Fruit fly (Drosophila melanogaster) whole organism, embryonic: ENCODE data around the gene ninaE.
A peak's percentile ranks its signal among the peaks of the same experiment; 100 is the strongest.

Experiments used
- Abd-B ChIP-seq: fragments of 200-800 bp; sonication (Bioruptor generic); optimal IDR thresholded peaks from 2 replicates; lab custom pipeline; 2018; ENCODE audit warnings: missing biosample characterization, mild to moderate bottlenecking, missing genetic modification characterization, moderate library complexity
- Bdp1 ChIP-seq: fragments of 200-800 bp; sonication (Bioruptor generic); optimal IDR thresholded peaks from 3 replicates; lab custom pipeline; 2016; ENCODE audit warnings: missing biosample characterization, missing genetic modification characterization
- CG10274 ChIP-seq: fragments of 200-800 bp; sonication (Bioruptor generic); optimal IDR thresholded peaks from 3 replicates; lab custom pipeline; 2017; ENCODE audit warnings: missing biosample characterization, mild to moderate bottlenecking, missing genetic modification characterization
- CG10979 ChIP-seq: fragments of 200-800 bp; sonication (Bioruptor generic); optimal IDR thresholded peaks from 2 replicates; lab custom pipeline; 2018; ENCODE audit warnings: missing biosample characterization, mild to moderate bottlenecking, missing genetic modification characterization, moderate library complexity
- CG11723 ChIP-seq: fragments of 200-800 bp; sonication (Bioruptor generic); optimal IDR thresholded peaks from 2 replicates; lab custom pipeline; 2017; ENCODE audit warnings: missing biosample characterization, mild to moderate bottlenecking, missing genetic modification characterization
- CG12942 ChIP-seq: fragments of 200-800 bp; sonication (Bioruptor generic); optimal IDR thresholded peaks from 3 replicates; lab custom pipeline; 2016; ENCODE audit warnings: missing biosample characterization, missing genetic modification characterization
- CG15011 ChIP-seq: fragments of 200-800 bp; sonication (Bioruptor generic); optimal IDR thresholded peaks from 3 replicates; lab custom pipeline; 2018; ENCODE audit warnings: missing biosample characterization, mild to moderate bottlenecking, missing genetic modification characterization
- CG16779 ChIP-seq: fragments of 200-800 bp; sonication (Bioruptor generic); IDR thresholded peaks from 2 replicates; pipeline ENCODE4 v1.3.6; 2022; ENCODE audit warnings: missing biosample characterization, missing genetic modification characterization
- CG17359 ChIP-seq: fragments of 200-800 bp; sonication (Bioruptor generic); optimal IDR thresholded peaks from 3 replicates; lab custom pipeline; 2018; ENCODE audit warnings: missing biosample characterization, mild to moderate bottlenecking, missing genetic modification characterization, moderate library complexity
- CG17361 ChIP-seq: fragments of 200-800 bp; sonication (Bioruptor generic); IDR thresholded peaks from 3 replicates; pipeline ENCODE4 v1.3.6; 2022; ENCODE audit warnings: missing biosample characterization, missing genetic modification characterization
- CG1832 ChIP-seq: fragments of 200-800 bp; sonication (Bioruptor generic); optimal IDR thresholded peaks from 2 replicates; lab custom pipeline; 2017; ENCODE audit warnings: missing biosample characterization, mild to moderate bottlenecking, missing genetic modification characterization, inconsistent platforms
- CG18599 ChIP-seq: fragments of 200-800 bp; sonication (Bioruptor generic); optimal IDR thresholded peaks from 3 replicates; lab custom pipeline; 2017; ENCODE audit warnings: missing biosample characterization, missing genetic modification characterization, mild to moderate bottlenecking, moderate library complexity, missing genetic modification reagents
- CG2120 ChIP-seq: fragments of 200-800 bp; sonication (Bioruptor generic); optimal IDR thresholded peaks from 3 replicates; lab custom pipeline; 2016; ENCODE audit warnings: missing biosample characterization, missing genetic modification characterization
- CG30431 ChIP-seq: fragments of 200-800 bp; sonication (Bioruptor generic); optimal IDR thresholded peaks from 2 replicates; lab custom pipeline; 2017; ENCODE audit warnings: missing biosample characterization, missing genetic modification characterization
- CG31365 ChIP-seq: fragments of 200-800 bp; sonication (Bioruptor generic); optimal IDR thresholded peaks from 2 replicates; lab custom pipeline; 2018; ENCODE audit warnings: missing biosample characterization, mild to moderate bottlenecking, missing genetic modification characterization
- CG3281 ChIP-seq: fragments of 200-800 bp; sonication (Bioruptor generic); optimal IDR thresholded peaks from 3 replicates; lab custom pipeline; 2017; ENCODE audit warnings: missing biosample characterization, mild to moderate bottlenecking, missing genetic modification characterization
- CG3407 ChIP-seq: fragments of 200-800 bp; sonication (Bioruptor generic); optimal IDR thresholded peaks from 2 replicates; lab custom pipeline; 2018; ENCODE audit warnings: missing biosample characterization, mild to moderate bottlenecking, missing genetic modification characterization
- CG34224 ChIP-seq: fragments of 200-800 bp; sonication (Bioruptor generic); IDR thresholded peaks from 3 replicates; pipeline ENCODE4 v1.3.6; 2022; ENCODE audit warnings: missing biosample characterization, missing genetic modification characterization; ENCODE audit not compliant: partially characterized antibody
- CG34422 ChIP-seq: fragments of 200-800 bp; sonication (Bioruptor generic); IDR thresholded peaks from 3 replicates; pipeline ENCODE4 v1.3.6; 2022; ENCODE audit warnings: missing biosample characterization, missing genetic modification characterization
- CG4360 ChIP-seq: fragments of 200-800 bp; sonication (Bioruptor generic); IDR thresholded peaks from 2 replicates; pipeline ENCODE4 v1.3.6; 2022; ENCODE audit warnings: missing biosample characterization, missing genetic modification characterization
- CG6654 ChIP-seq: fragments of 200-800 bp; sonication (Bioruptor generic); optimal IDR thresholded peaks from 2 replicates; lab custom pipeline; 2017; ENCODE audit warnings: missing biosample characterization, mild to moderate bottlenecking, missing genetic modification characterization
- CG6765 ChIP-seq: fragments of 200-800 bp; sonication (Bioruptor generic); optimal IDR thresholded peaks from 3 replicates; lab custom pipeline; 2017; ENCODE audit warnings: missing biosample characterization, mild to moderate bottlenecking, missing genetic modification characterization
- CG9727 ChIP-seq: fragments of 200-800 bp; sonication (Bioruptor generic); optimal IDR thresholded peaks from 3 replicates; lab custom pipeline; 2017; ENCODE audit warnings: missing biosample characterization, mild to moderate bottlenecking, missing genetic modification characterization
- Dip3 ChIP-seq: fragments of 200-800 bp; sonication (Bioruptor generic); optimal IDR thresholded peaks from 3 replicates; lab custom pipeline; 2016; ENCODE audit warnings: missing biosample characterization, missing genetic modification characterization
- Dp ChIP-seq: fragments of 200-800 bp; sonication (Bioruptor generic); optimal IDR thresholded peaks from 2 replicates; lab custom pipeline; 2018; ENCODE audit warnings: missing biosample characterization, mild to moderate bottlenecking, missing genetic modification characterization, moderate library complexity
- ERR ChIP-seq: fragments of 200-800 bp; sonication (Bioruptor generic); optimal IDR thresholded peaks from 2 replicates; lab custom pipeline; 2016; ENCODE audit warnings: missing biosample characterization, missing genetic modification characterization
- Ets65A ChIP-seq: fragments of 200-800 bp; sonication (Bioruptor generic); peaks from one replicate; lab custom pipeline; 2016; ENCODE audit warnings: missing biosample characterization, missing genetic modification characterization
- Gug ChIP-seq: fragments of 200-800 bp; sonication (Bioruptor generic); IDR thresholded peaks from 4 replicates; pipeline ENCODE4 v1.3.6; 2022; ENCODE audit warnings: missing biosample characterization, missing genetic modification characterization
- HLH54F ChIP-seq: fragments of 200-800 bp; sonication (Bioruptor generic); optimal IDR thresholded peaks from 3 replicates; lab custom pipeline; 2016; ENCODE audit warnings: missing biosample characterization, missing genetic modification characterization
- Mad ChIP-seq: fragments of 200-800 bp; sonication (Bioruptor generic); optimal IDR thresholded peaks from 2 replicates; lab custom pipeline; 2016; ENCODE audit warnings: missing biosample characterization, missing genetic modification characterization
- PHDP ChIP-seq: fragments of 200-800 bp; sonication (Bioruptor generic); optimal IDR thresholded peaks from 3 replicates; lab custom pipeline; 2018; ENCODE audit warnings: missing biosample characterization, mild to moderate bottlenecking, missing genetic modification characterization, moderate library complexity
- Sox100B ChIP-seq: fragments of 200-800 bp; sonication (Bioruptor generic); optimal IDR thresholded peaks from 3 replicates; lab custom pipeline; 2018; ENCODE audit warnings: missing biosample characterization, mild to moderate bottlenecking, missing genetic modification characterization
- Taf1 ChIP-seq: fragments of 200-800 bp; sonication (Bioruptor generic); IDR thresholded peaks from 2 replicates; pipeline ENCODE4 v1.3.6; 2022; ENCODE audit warnings: missing biosample characterization, missing genetic modification characterization
- amos ChIP-seq: fragments of 200-800 bp; sonication (Bioruptor generic); IDR thresholded peaks from 2 replicates; pipeline ENCODE4 v1.3.6; 2022; ENCODE audit warnings: missing biosample characterization, missing genetic modification characterization; ENCODE audit not compliant: partially characterized antibody
- az2 ChIP-seq: fragments of 200-800 bp; sonication (Bioruptor generic); optimal IDR thresholded peaks from 3 replicates; lab custom pipeline; 2016; ENCODE audit warnings: missing biosample characterization, missing genetic modification characterization
- cas ChIP-seq: fragments of 200-800 bp; sonication (Bioruptor generic); IDR thresholded peaks from 2 replicates; pipeline ENCODE4 v1.3.6; 2022; ENCODE audit warnings: missing biosample characterization, missing genetic modification characterization
- danr ChIP-seq: fragments of 200-800 bp; sonication (Bioruptor generic); IDR thresholded peaks from 2 replicates; pipeline ENCODE4 v1.3.6; 2022; ENCODE audit warnings: missing biosample characterization, missing genetic modification characterization
- exex ChIP-seq: fragments of 200-800 bp; sonication (Bioruptor generic); optimal IDR thresholded peaks from 4 replicates; lab custom pipeline; 2018; ENCODE audit warnings: missing biosample characterization, mild to moderate bottlenecking, missing genetic modification characterization, moderate library complexity
- fd102C ChIP-seq: fragments of 200-800 bp; sonication (Bioruptor generic); optimal IDR thresholded peaks from 2 replicates; lab custom pipeline; 2018; ENCODE audit warnings: missing biosample characterization, mild to moderate bottlenecking, missing genetic modification characterization, moderate library complexity
- ftz-f1 ChIP-seq: fragments of 200-800 bp; sonication (Bioruptor generic); optimal IDR thresholded peaks from 2 replicates; lab custom pipeline; 2016; ENCODE audit warnings: missing biosample characterization, missing genetic modification characterization
- fu2 ChIP-seq: fragments of 200-800 bp; sonication (Bioruptor generic); optimal IDR thresholded peaks from 2 replicates; lab custom pipeline; 2016; ENCODE audit warnings: missing biosample characterization, missing genetic modification characterization
- kah ChIP-seq: fragments of 200-800 bp; sonication (Bioruptor generic); optimal IDR thresholded peaks from 2 replicates; lab custom pipeline; 2018; ENCODE audit warnings: missing biosample characterization, mild to moderate bottlenecking, missing genetic modification characterization
- kay ChIP-seq: fragments of 200-800 bp; sonication (Bioruptor generic); optimal IDR thresholded peaks from 2 replicates; lab custom pipeline; 2016; ENCODE audit warnings: missing biosample characterization, missing genetic modification characterization
- klu ChIP-seq: fragments of 200-800 bp; sonication (Bioruptor generic); IDR thresholded peaks from 2 replicates; pipeline ENCODE4 v1.3.6; 2022; ENCODE audit warnings: missing biosample characterization, missing genetic modification characterization
- pb ChIP-seq: fragments of 200-800 bp; sonication (Bioruptor generic); optimal IDR thresholded peaks from 3 replicates; lab custom pipeline; 2016; ENCODE audit warnings: missing biosample characterization, missing genetic modification characterization
- pros ChIP-seq: fragments of 200-800 bp; sonication (Bioruptor generic); optimal IDR thresholded peaks from 3 replicates; lab custom pipeline; 2019; ENCODE audit warnings: missing biosample characterization, mild to moderate bottlenecking, missing genetic modification characterization, moderate library complexity
- schlank ChIP-seq: fragments of 200-800 bp; sonication (Bioruptor generic); optimal IDR thresholded peaks from 2 replicates; lab custom pipeline; 2018; ENCODE audit warnings: missing biosample characterization, mild to moderate bottlenecking, missing genetic modification characterization
- seq ChIP-seq: fragments of 200-800 bp; sonication (Bioruptor generic); IDR thresholded peaks from 2 replicates; pipeline ENCODE4 v1.3.6; 2022; ENCODE audit warnings: missing biosample characterization, missing genetic modification characterization
- sug ChIP-seq: fragments of 200-800 bp; optimal IDR thresholded peaks from 2 replicates; lab custom pipeline; 2019; ENCODE audit warnings: missing biosample characterization, mild to moderate bottlenecking, missing genetic modification characterization, moderate library complexity
- unc-4 ChIP-seq: fragments of 200-800 bp; sonication (Bioruptor generic); IDR thresholded peaks from 2 replicates; pipeline ENCODE4 v1.3.6; 2022; ENCODE audit warnings: missing biosample characterization, missing genetic modification characterization; ENCODE audit not compliant: partially characterized antibody
- wdn ChIP-seq: fragments of 200-800 bp; sonication (Bioruptor generic); IDR thresholded peaks from 2 replicates; pipeline ENCODE4 v1.3.6; 2022; ENCODE audit warnings: missing biosample characterization, missing genetic modification characterization

ninaE gene

DNA sequence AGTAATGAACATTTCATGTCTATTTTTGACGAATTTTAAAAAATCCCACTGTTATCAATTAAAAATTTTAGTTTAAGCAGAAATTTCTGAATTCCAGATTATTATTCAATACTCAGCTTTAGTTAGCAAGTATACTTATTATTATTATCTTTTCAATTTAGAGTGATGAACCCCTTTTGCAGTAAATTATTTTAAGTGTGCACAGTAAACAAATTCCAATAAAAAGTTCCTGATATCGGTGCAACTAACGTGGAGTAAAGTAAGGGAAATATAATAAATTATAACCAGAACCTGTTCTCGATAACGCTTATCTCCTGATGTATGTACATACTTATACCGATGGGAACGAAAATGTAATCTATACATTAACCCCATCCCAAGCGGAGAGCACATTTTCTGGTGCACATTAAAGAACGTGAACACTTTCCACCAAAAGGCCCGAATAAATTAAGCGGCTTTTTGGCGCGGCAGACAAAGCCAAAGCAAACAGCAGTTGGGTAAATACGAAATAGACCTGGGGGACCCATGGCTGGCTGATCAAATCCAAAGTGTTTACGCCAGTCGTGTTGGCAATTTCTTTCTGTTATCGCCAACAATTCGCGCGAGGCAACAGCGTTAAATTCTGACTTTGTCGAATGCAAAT lies 29.9 kb downstream of the ninaE start (continued):
- peak; percentile 0 for TF ChIP-seq PHDP (tag; lab: Kevin White, UChicago)
- TF ChIP-seq Ets65A (GFP tag; lab: Kevin White, UChicago): peak; percentile 83
- no peak for TF ChIP-seq Mad (GFP tag; lab: Kevin White, UChicago)
- no peak for TF ChIP-seq CG34224 (GFP tag; lab: Robert Waterston, UW)
- 0 out of 2 replicates have a peak, but pooled peaks have one; percentile 21 for TF ChIP-seq wdn (GFP tag; lab: Robert Waterston, UW)
- TF ChIP-seq CG6654 (GFP tag; lab: Kevin White, UChicago): no peak
- 0 out of 2 replicates have a peak, but pooled peaks have one; percentile 8 for TF ChIP-seq CG16779 (GFP tag; lab: Robert Waterston, UW)
- peak; percentile 75 for TF ChIP-seq exex (tag; lab: Kevin White, UChicago)
- no peak for TF ChIP-seq klu
- TF ChIP-seq CG30431 (GFP tag; lab: Kevin White, UChicago): no peak
- TF ChIP-seq HLH54F (GFP tag; lab: Kevin White, UChicago): no peak
- no peak for TF ChIP-seq CG4360
- no peak for TF ChIP-seq CG10979
- TF ChIP-seq ftz-f1 (GFP tag; lab: Kevin White, UChicago): no peak
- no peak for TF ChIP-seq Dp (GFP tag; lab: Kevin White, UChicago)
- no peak for TF ChIP-seq Abd-B (GFP tag; lab: Kevin White, UChicago)
- no peak for TF ChIP-seq Gug
- TF ChIP-seq Sox100B: no peak
- peak; percentile 16 for TF ChIP-seq CG6765
- TF ChIP-seq Dip3 (GFP tag; lab: Kevin White, UChicago): peak; percentile 49
- TF ChIP-seq Bdp1 (GFP tag; lab: Kevin White, UChicago): no peak
- TF ChIP-seq CG15011: peak; percentile 12
- no peak for TF ChIP-seq fd102C (GFP tag; lab: Kevin White, UChicago)
- TF ChIP-seq kah (GFP tag; lab: Kevin White, UChicago): no peak
- TF ChIP-seq sug: peak; percentile 37
- TF ChIP-seq pros (GFP tag; lab: Kevin White, UChicago): no peak
- TF ChIP-seq cas (GFP tag; lab: Robert Waterston, UW): no peak
- TF ChIP-seq danr: no peak
- TF ChIP-seq amos (GFP tag; lab: Robert Waterston, UW): no peak
- peak; percentile 81 for TF ChIP-seq CG18599 (GFP tag; lab: Kevin White, UChicago)
- TF ChIP-seq schlank (tag; lab: Kevin White, UChicago): peak; percentile 71
- no peak for TF ChIP-seq seq (GFP tag; lab: Robert Waterston, UW)
- no peak for TF ChIP-seq CG17361 (GFP tag; lab: Robert Waterston, UW)
- no peak for TF ChIP-seq CG11723 (GFP tag; lab: Kevin White, UChicago)
- no peak for TF ChIP-seq CG10274 (GFP tag; lab: Kevin White, UChicago)
- no peak for TF ChIP-seq CG12942 (GFP tag; lab: Kevin White, UChicago)
- no peak for TF ChIP-seq fu2 (GFP tag; lab: Kevin White, UChicago)
- TF ChIP-seq CG31365 (tag; lab: Kevin White, UChicago): no peak
- TF ChIP-seq CG9727 (GFP tag; lab: Kevin White, UChicago): peak; percentile 16
- no peak for TF ChIP-seq unc-4 (GFP tag; lab: Robert Waterston, UW)
- no peak for TF ChIP-seq CG34422 (GFP tag; lab: Robert Waterston, UW)
- TF ChIP-seq CG3407 (GFP tag; lab: Kevin White, UChicago): peak; percentile 29
- TF ChIP-seq CG1832 (GFP tag; lab: Kevin White, UChicago): no peak
- TF ChIP-seq CG17359 (tag; lab: Kevin White, UChicago): no peak
- TF ChIP-seq CG2120: peak; percentile 62
- TF ChIP-seq CG3281 (GFP tag; lab: Kevin White, UChicago): peak; percentile 68
- no peak for TF ChIP-seq Taf1 (GFP tag; lab: Robert Waterston, UW)
- TF ChIP-seq az2 (GFP tag; lab: Kevin White, UChicago): no peak
- TF ChIP-seq pb: no peak
- peak; percentile 1 for TF ChIP-seq kay (GFP tag; lab: Kevin White, UChicago)
- peak; percentile 18 for TF ChIP-seq ERR (GFP tag; lab: Kevin White, UChicago)
